Worm (Caenorhabditis elegans): ENCODE data around the gene E02A10.3.

E02A10.3 gene

ce11 chrV:12551638-12552478, 27.5 kb upstream of the E02A10.3 start (continued):
- TF ChIP-seq Y53G8AR.9 (GFP tag; conservative IDR thresholded peaks at IDR 0.05) = 0 out of 2 replicates have a peak, but pooled peaks have one; percentile 26
- TF ChIP-seq ccch-3 (GFP tag; optimal IDR thresholded peaks at IDR 0.05) = no peak
- TF ChIP-seq F33H1.4 (GFP tag; IDR thresholded peaks at IDR 0.05) = no peak
- TF ChIP-seq pbrm-1 (GFP tag; IDR thresholded peaks at IDR 0.05) = no peak
- no peak for TF ChIP-seq somi-1 (GFP tag; optimal IDR thresholded peaks at IDR 0.05)
- TF ChIP-seq F57A8.1 (GFP tag; optimal IDR thresholded peaks at IDR 0.05) = no peak
- TF ChIP-seq madf-10 (tag; optimal IDR thresholded peaks at IDR 0.05) = no peak
- TF ChIP-seq snpc-1.3 (tag; optimal IDR thresholded peaks at IDR 0.05; ENCODE audit: insufficient read depth) = no peak
- TF ChIP-seq C06A6.2 (GFP tag; conservative IDR thresholded peaks at IDR 0.05) = no peak
- peak; percentile 39; the same call in 1 of the 2 replicates for TF ChIP-seq let-526 (GFP tag; IDR thresholded peaks at IDR 0.05)

ce11 chrV:12552671-12553212, 26.7 kb upstream of the E02A10.3 start, which contains the start of gene F45D3.4:
TSS of gene F45D3.4 (minus strand) at chrV:12553191.
- TF ChIP-seq rcor-1 (GFP tag; IDR thresholded peaks at IDR 0.05) (0 out of 2 replicates have a peak, but pooled peaks have one; percentile 20), K11D2.4 (GFP tag; IDR thresholded peaks at IDR 0.05) (0 out of 2 replicates have a peak, but pooled peaks have one; percentile 11), T07F8.4 (tag; optimal IDR thresholded peaks at IDR 0.05) (no peak)

- TF ChIP-seq chd-7 (tag; optimal IDR thresholded peaks at IDR 0.05) (peak; percentile 21), nfya-2 (GFP tag; IDR thresholded peaks at IDR 0.05) (no peak), lin-54 (GFP tag; optimal IDR thresholded peaks at IDR 0.05) (no peak), mcd-1 (GFP tag; IDR thresholded peaks at IDR 0.05) (0 out of 2 replicates have a peak, but pooled peaks have one; percentile 10), lin-40 (tag; optimal IDR thresholded peaks at IDR 0.05) (peak; percentile 30), dpff-1 (tag; optimal IDR thresholded peaks at IDR 0.05) (no peak), C06A6.2 (GFP tag; conservative IDR thresholded peaks at IDR 0.05) (peak; percentile 59; the same call in 1 of the 2 replicates), somi-1 (GFP tag; optimal IDR thresholded peaks at IDR 0.05) (peak; percentile 87), hlh-12 (tag; optimal IDR thresholded peaks at IDR 0.05) (no peak), cebp-1 (GFP tag; IDR thresholded peaks at IDR 0.05) (no peak), cebp-1 (tag; optimal IDR thresholded peaks at IDR 0.05) (peak; percentile 7), ztf-26 (tag; optimal IDR thresholded peaks at IDR 0.05) (peak; percentile 82), sea-2 (GFP tag; IDR thresholded peaks at IDR 0.05) (no peak), K11D2.4 (GFP tag; IDR thresholded peaks at IDR 0.05) (peak; percentile 63), snpc-3.4 (tag; optimal IDR thresholded peaks at IDR 0.05) (no peak)
Measured at ce11 chrV:12553286-12553725, 26.1 kb upstream of the E02A10.3 start.

ce11 chrV:12554172-12555031, 25.0 kb upstream of the E02A10.3 start:
- TF ChIP-seq attf-6 (GFP tag; IDR thresholded peaks at IDR 0.05) (no peak), sptf-2 (GFP tag; optimal IDR thresholded peaks at IDR 0.05) (no peak), athp-1 (tag; optimal IDR thresholded peaks at IDR 0.05) (no peak), xnd-1 (tag; optimal IDR thresholded peaks at IDR 0.05) (no peak), let-526 (GFP tag; IDR thresholded peaks at IDR 0.05) (no peak), rcor-1 (GFP tag; IDR thresholded peaks at IDR 0.05) (no peak), chd-7 (tag; optimal IDR thresholded peaks at IDR 0.05) (no peak), Y53G8AR.9 (GFP tag; conservative IDR thresholded peaks at IDR 0.05) (no peak), tbx-9 (tag; optimal IDR thresholded peaks at IDR 0.05; ENCODE audit: borderline replicate concordance) (no peak), unc-130 (GFP tag; optimal IDR thresholded peaks at IDR 0.05) (no peak), ama-1 (optimal IDR thresholded peaks at IDR 0.05) (peak; percentile 54), ama-1 (GFP tag; optimal IDR thresholded peaks at IDR 0.05) (no peak), ztf-28 (GFP tag; IDR thresholded peaks at IDR 0.05) (no peak), ztf-3 (GFP tag; optimal IDR thresholded peaks at IDR 0.05) (no peak), Y56A3A.18 (GFP tag; IDR thresholded peaks at IDR 0.05) (no peak), lin-26 (GFP tag; IDR thresholded peaks at IDR 0.05) (no peak), akir-1 (GFP tag; optimal IDR thresholded peaks at IDR 0.05) (no peak), dpl-1 (GFP tag; optimal IDR thresholded peaks at IDR 0.05) (no peak), madf-10 (tag; optimal IDR thresholded peaks at IDR 0.05) (no peak), ceh-58 (GFP tag; IDR thresholded peaks at IDR 0.05) (no peak), C06A6.2 (GFP tag; conservative IDR thresholded peaks at IDR 0.05) (0 out of 2 replicates have a peak, but pooled peaks have one; percentile 14)

Measured in whole organism, young adult.